Worm (Caenorhabditis elegans) whole organism, L3 larva: ENCODE measurements around the gene fubl-3.

Source experiments
- R02D3.7 ChIP-seq: fragments of 150-350 bp; optimal IDR thresholded peaks from 2 replicates; lab custom pipeline; 2014; ENCODE audit warnings: missing biosample characterization, missing genetic modification characterization
- ZK546.5 ChIP-seq: sonication (generic microtip); optimal IDR thresholded peaks from 2 replicates; lab custom pipeline; 2017; ENCODE audit warnings: missing biosample characterization, missing genetic modification characterization
- aly-2 ChIP-seq: fragments of 150-350 bp; optimal IDR thresholded peaks from 2 replicates; lab custom pipeline; 2014; ENCODE audit warnings: missing biosample characterization, missing genetic modification characterization
- ama-1 ChIP-seq: fragments of 150-350 bp; optimal IDR thresholded peaks from 2 replicates; lab custom pipeline; 2018
- ceh-16 ChIP-seq: sonication (generic microtip); optimal IDR thresholded peaks from 2 replicates; lab custom pipeline; 2017; ENCODE audit warnings: missing biosample characterization, missing genetic modification characterization
- ceh-28 ChIP-seq: fragments of 150-350 bp; optimal IDR thresholded peaks from 2 replicates; lab custom pipeline; 2014; ENCODE audit warnings: missing biosample characterization, missing genetic modification reagents, missing genetic modification characterization
- ceh-82 ChIP-seq: fragments of 150-350 bp; optimal IDR thresholded peaks from 2 replicates; lab custom pipeline; 2014; ENCODE audit warnings: missing biosample characterization, missing genetic modification characterization
- ceh-9 ChIP-seq: sonication (generic microtip); optimal IDR thresholded peaks from 2 replicates; lab custom pipeline; 2018; ENCODE audit warnings: missing biosample characterization, missing genetic modification characterization
- daf-12 ChIP-seq: fragments of 150-350 bp; optimal IDR thresholded peaks from 2 replicates; lab custom pipeline; 2014; ENCODE audit warnings: missing biosample characterization, missing genetic modification reagents, missing genetic modification characterization
- egl-27 ChIP-seq: sonication (generic microtip); optimal IDR thresholded peaks from 4 replicates; lab custom pipeline; 2017; ENCODE audit warnings: missing biosample characterization, missing genetic modification reagents, missing genetic modification characterization
- egl-5 ChIP-seq: fragments of 150-350 bp; optimal IDR thresholded peaks from 2 replicates; lab custom pipeline; 2017; ENCODE audit warnings: missing biosample characterization, missing genetic modification reagents, missing genetic modification characterization, inconsistent platforms
- elt-1 ChIP-seq: fragments of 150-350 bp; optimal IDR thresholded peaks from 2 replicates; lab custom pipeline; 2014; ENCODE audit warnings: missing biosample characterization, missing genetic modification characterization
- elt-2 ChIP-seq: sonication (generic microtip); optimal IDR thresholded peaks from 2 replicates; lab custom pipeline; 2016; ENCODE audit warnings: missing genetic modification reagents, mild to moderate bottlenecking, missing genetic modification characterization, missing compliant biosample characterization
- elt-3 ChIP-seq, 3 experiments: fragments of 150-350 bp in 1 of 3; sonication (generic microtip) in 2 of 3; optimal IDR thresholded peaks; 2 replicates in 2 of 3; 4 replicates in 1 of 3; lab custom pipeline; 2014 to 2017; ENCODE audit warnings: missing biosample characterization in 3 of 3, missing genetic modification characterization in 3 of 3
- eor-1 ChIP-seq, 2 experiments: fragments of 150-350 bp; optimal IDR thresholded peaks; 2 replicates each; lab custom pipeline; 2014 to 2018; ENCODE audit warnings: missing biosample characterization in 2 of 2, missing genetic modification characterization in 2 of 2
- fkh-10 ChIP-seq: sonication (generic microtip); optimal IDR thresholded peaks from 2 replicates; lab custom pipeline; 2017; ENCODE audit warnings: missing biosample characterization, missing genetic modification reagents, missing genetic modification characterization
- fos-1 ChIP-seq: fragments of 150-350 bp; optimal IDR thresholded peaks from 2 replicates; lab custom pipeline; 2014; ENCODE audit warnings: missing biosample characterization, missing genetic modification characterization
- lin-15B ChIP-seq: fragments of 150-350 bp; optimal IDR thresholded peaks from 2 replicates; lab custom pipeline; 2014; ENCODE audit warnings: missing biosample characterization, missing genetic modification characterization
- lin-39 ChIP-seq: fragments of 150-350 bp; optimal IDR thresholded peaks from 2 replicates; lab custom pipeline; 2018; ENCODE audit warnings: missing biosample characterization, missing genetic modification reagents, missing genetic modification characterization
- lsy-12 ChIP-seq: sonication (generic microtip); optimal IDR thresholded peaks from 2 replicates; lab custom pipeline; 2016; ENCODE audit warnings: mild to moderate bottlenecking, missing genetic modification characterization, missing compliant biosample characterization
- mdl-1 ChIP-seq: fragments of 150-350 bp; optimal IDR thresholded peaks from 2 replicates; lab custom pipeline; 2014; ENCODE audit warnings: missing biosample characterization, missing genetic modification characterization
- mml-1 ChIP-seq: fragments of 150-350 bp; sonication (generic microtip); optimal IDR thresholded peaks from 3 replicates; lab custom pipeline; 2014; ENCODE audit warnings: missing biosample characterization, missing genetic modification characterization
- nfya-1 ChIP-seq: sonication (generic microtip); optimal IDR thresholded peaks from 2 replicates; lab custom pipeline; 2017; ENCODE audit warnings: missing genetic modification characterization, mild to moderate bottlenecking, missing compliant biosample characterization, antibody characterized with exemption, moderate library complexity; ENCODE audit not compliant: insufficient read depth
- nhr-11 ChIP-seq: fragments of 150-350 bp; optimal IDR thresholded peaks from 2 replicates; lab custom pipeline; 2014; ENCODE audit warnings: missing biosample characterization, missing genetic modification characterization
- nhr-12 ChIP-seq: fragments of 150-350 bp; optimal IDR thresholded peaks from 2 replicates; lab custom pipeline; 2014; ENCODE audit warnings: missing biosample characterization, missing genetic modification characterization
- nhr-23 ChIP-seq: fragments of 150-350 bp; optimal IDR thresholded peaks from 2 replicates; lab custom pipeline; 2014; ENCODE audit warnings: missing biosample characterization, missing genetic modification reagents, missing genetic modification characterization
- nhr-237 ChIP-seq: fragments of 150-350 bp; optimal IDR thresholded peaks from 2 replicates; lab custom pipeline; 2014; ENCODE audit warnings: missing biosample characterization, missing genetic modification characterization
- nhr-25 ChIP-seq: sonication (generic microtip); optimal IDR thresholded peaks from 2 replicates; lab custom pipeline; 2017; ENCODE audit warnings: missing biosample characterization, missing genetic modification characterization
- nhr-28 ChIP-seq: fragments of 150-350 bp; optimal IDR thresholded peaks from 2 replicates; lab custom pipeline; 2014; ENCODE audit warnings: missing biosample characterization, missing genetic modification characterization
- nhr-43 ChIP-seq: sonication (generic microtip); optimal IDR thresholded peaks from 2 replicates; lab custom pipeline; 2016; ENCODE audit warnings: mild to moderate bottlenecking, missing genetic modification characterization, missing compliant biosample characterization; ENCODE audit not compliant: poor library complexity, severe bottlenecking
- nhr-67 ChIP-seq: fragments of 150-350 bp; optimal IDR thresholded peaks from 2 replicates; lab custom pipeline; 2014; ENCODE audit warnings: missing biosample characterization, missing genetic modification characterization
- nhr-76 ChIP-seq: fragments of 150-350 bp; sonication (generic microtip); optimal IDR thresholded peaks from 5 replicates; lab custom pipeline; 2014; ENCODE audit warnings: missing biosample characterization, missing genetic modification characterization
- nhr-77 ChIP-seq: fragments of 150-350 bp; optimal IDR thresholded peaks from 2 replicates; lab custom pipeline; 2014; ENCODE audit warnings: missing biosample characterization, missing genetic modification characterization
- pha-4 ChIP-seq: fragments of 150-350 bp; optimal IDR thresholded peaks from 2 replicates; lab custom pipeline; 2014; ENCODE audit warnings: missing biosample characterization, missing genetic modification reagents, missing genetic modification characterization
- pqm-1 ChIP-seq: fragments of 150-350 bp; optimal IDR thresholded peaks from 2 replicates; lab custom pipeline; 2017; ENCODE audit warnings: missing biosample characterization, missing genetic modification characterization, inconsistent platforms
- sea-2 ChIP-seq: fragments of 150-350 bp; sonication (generic microtip); optimal IDR thresholded peaks from 4 replicates; lab custom pipeline; 2014; ENCODE audit warnings: missing biosample characterization, missing genetic modification reagents, missing genetic modification characterization
- skn-1 ChIP-seq: fragments of 150-350 bp; optimal IDR thresholded peaks from 2 replicates; lab custom pipeline; 2014; ENCODE audit warnings: missing biosample characterization, missing genetic modification characterization
- snpc-4 ChIP-seq: fragments of 150-350 bp; optimal IDR thresholded peaks from 2 replicates; lab custom pipeline; 2014; ENCODE audit warnings: missing biosample characterization, missing genetic modification characterization
- tbx-2 ChIP-seq: sonication (generic microtip); optimal IDR thresholded peaks from 2 replicates; lab custom pipeline; 2016; ENCODE audit warnings: mild to moderate bottlenecking, missing genetic modification characterization, missing compliant biosample characterization
- unc-39 ChIP-seq: sonication (generic microtip); optimal IDR thresholded peaks from 4 replicates; lab custom pipeline; 2017; ENCODE audit warnings: missing biosample characterization, missing genetic modification characterization
- zag-1 ChIP-seq: fragments of 150-350 bp; optimal IDR thresholded peaks from 2 replicates; lab custom pipeline; 2014; ENCODE audit warnings: missing biosample characterization, missing genetic modification characterization
- ztf-11 ChIP-seq: fragments of 150-350 bp; optimal IDR thresholded peaks from 2 replicates; lab custom pipeline; 2014; ENCODE audit warnings: missing biosample characterization, missing genetic modification characterization

Gene fubl-3

ce11 chrX:17434234-17434633 lies at the start of gene fubl-3:
Gene fubl-3, plus strand, starts transcription at chrX:17434445.
- TF ChIP-seq tbx-2 (tag; lab: Kevin White, UChicago) (no peak), ztf-11 (tag; lab: Kevin White, UChicago) (no peak), lin-39 (tag; lab: Kevin White, UChicago) (peak; percentile 55), fkh-10 (GFP tag; lab: Kevin White, UChicago) (no peak), nhr-67 (tag; lab: Kevin White, UChicago) (no peak), eor-1 (tag; optimal IDR thresholded peaks at IDR 0.05; lab: Kevin White, UChicago) (no peak), lin-15B (tag; lab: Kevin White, UChicago) (peak; percentile 27), mdl-1 (tag; lab: Kevin White, UChicago) (no peak), nhr-11 (tag; lab: Kevin White, UChicago) (no peak), daf-12 (no peak), elt-2 (tag; lab: Kevin White, UChicago) (peak; percentile 27), ceh-28 (no peak), nhr-23 (tag; lab: Kevin White, UChicago) (peak; percentile 14), nhr-77 (tag; lab: Kevin White, UChicago) (no peak), unc-39 (tag; lab: Kevin White, UChicago) (no peak), nhr-76 (no peak), nhr-25 (peak; percentile 7), egl-5 (tag; lab: Kevin White, UChicago) (no peak), sea-2 (GFP tag; lab: Kevin White, UChicago) (no peak), elt-3 (tag; optimal IDR thresholded peaks at IDR 0.05; lab: Kevin White, UChicago) (no peak), ceh-9 (no peak), ama-1 (lab: Kevin White, UChicago) (no peak), zag-1 (no peak), nfya-1 (peak; percentile 82), R02D3.7 (tag; lab: Kevin White, UChicago) (no peak), mml-1 (tag; lab: Kevin White, UChicago) (no peak), fos-1 (tag; lab: Kevin White, UChicago) (no peak), egl-27 (tag; lab: Kevin White, UChicago) (no peak), skn-1 (tag; lab: Kevin White, UChicago) (peak; percentile 11), ceh-16 (tag; lab: Kevin White, UChicago) (no peak), pha-4 (tag; lab: Kevin White, UChicago) (peak; percentile 23), snpc-4 (tag; lab: Kevin White, UChicago) (peak; percentile 72), pqm-1 (no peak), ZK546.5 (tag; lab: Kevin White, UChicago) (no peak), elt-1 (tag; lab: Kevin White, UChicago) (peak; percentile 1), lsy-12 (tag; lab: Kevin White, UChicago) (no peak), nhr-237 (tag; lab: Kevin White, UChicago) (no peak), ceh-82 (tag; lab: Kevin White, UChicago) (no peak), nhr-12 (tag; lab: Kevin White, UChicago) (no peak), nhr-43 (tag; lab: Kevin White, UChicago) (no peak)

- TF ChIP-seq lin-15B (tag; lab: Kevin White, UChicago) (no peak), nhr-11 (tag; lab: Kevin White, UChicago) (peak; percentile 38)
These were observed 49.1 kb upstream of the fubl-3 start for ce11 chrX:17385102-17385501.

- no peak for TF ChIP-seq lin-15B (tag; lab: Kevin White, UChicago)
- TF ChIP-seq snpc-4 (tag; lab: Kevin White, UChicago), result no peak
- TF ChIP-seq nhr-28 (tag; lab: Kevin White, UChicago), result no peak
- TF ChIP-seq tbx-2 (tag; lab: Kevin White, UChicago), result no peak
- TF ChIP-seq pqm-1, result peak; percentile 21
- TF ChIP-seq eor-1 (tag; optimal IDR thresholded peaks at IDR 0.05; lab: Kevin White, UChicago), result no peak
- TF ChIP-seq ZK546.5 (tag; lab: Kevin White, UChicago), result no peak
- TF ChIP-seq ztf-11 (tag; lab: Kevin White, UChicago), result no peak
- peak; percentile 35 for TF ChIP-seq pha-4 (tag; lab: Kevin White, UChicago)
- TF ChIP-seq sea-2 (GFP tag; lab: Kevin White, UChicago), result no peak
- TF ChIP-seq fkh-10 (GFP tag; lab: Kevin White, UChicago), result no peak
- peak; percentile 25 for TF ChIP-seq elt-2 (tag; lab: Kevin White, UChicago)
- no peak for TF ChIP-seq fos-1 (tag; lab: Kevin White, UChicago)
- no peak for TF ChIP-seq zag-1
- no peak for TF ChIP-seq ama-1 (lab: Kevin White, UChicago)
- no peak for TF ChIP-seq nfya-1
- no peak for TF ChIP-seq aly-2 (tag; lab: Kevin White, UChicago)
- TF ChIP-seq elt-3 (tag; optimal IDR thresholded peaks at IDR 0.05; lab: Kevin White, UChicago), result no peak
- TF ChIP-seq lin-39 (tag; lab: Kevin White, UChicago), result no peak
- no peak for TF ChIP-seq unc-39 (tag; lab: Kevin White, UChicago)
- no peak for TF ChIP-seq nhr-12 (tag; lab: Kevin White, UChicago)
- no peak for TF ChIP-seq R02D3.7 (tag; lab: Kevin White, UChicago)
These were observed 48.1 kb upstream of the fubl-3 start for ce11 chrX:17386130-17386529.
